Fruit fly (Drosophila melanogaster): ENCODE measurements around the gene RNaseX25.

dm6 chr3L:7956718-7957117 lies 13.7 kb upstream of the RNaseX25 start:
- TF ChIP-seq C15 (GFP tag; IDR thresholded peaks at IDR 0.05) = no peak
- TF ChIP-seq CG4707 (GFP tag; optimal IDR thresholded peaks at IDR 0.05) = no peak
- TF ChIP-seq ro (GFP tag; IDR thresholded peaks at IDR 0.05) = no peak
- TF ChIP-seq psq (GFP tag; optimal IDR thresholded peaks at IDR 0.05) = no peak
- no peak for TF ChIP-seq CG4282 (GFP tag; optimal IDR thresholded peaks at IDR 0.05)
- no peak for TF ChIP-seq onecut (GFP tag; IDR thresholded peaks at IDR 0.05)
- no peak for TF ChIP-seq Spps (tag; optimal IDR thresholded peaks at IDR 0.05)
- no peak for TF ChIP-seq cato (GFP tag; optimal IDR thresholded peaks at IDR 0.05; ENCODE audit: borderline replicate concordance)
- TF ChIP-seq CG13123 (GFP tag; optimal IDR thresholded peaks at IDR 0.05) = no peak
- TF ChIP-seq hb (GFP tag; IDR thresholded peaks at IDR 0.05; ENCODE audit: partially characterized antibody) = no peak
- TF ChIP-seq Lpt (GFP tag; optimal IDR thresholded peaks at IDR 0.05) = no peak
- no peak for TF ChIP-seq tll (GFP tag; optimal IDR thresholded peaks at IDR 0.05)

All from whole organism, embryonic.